Fruit fly (Drosophila melanogaster) whole organism, embryonic: ENCODE results near the gene Kua.

ENCODE experiments used
- Atf-2 ChIP-seq: fragments of 200-800 bp; sonication (Bioruptor generic); optimal IDR thresholded peaks from 2 replicates; lab custom pipeline; 2016; ENCODE audit warnings: missing biosample characterization, missing genetic modification characterization
- Bteb2 ChIP-seq: fragments of 200-800 bp; sonication (Bioruptor generic); optimal IDR thresholded peaks from 2 replicates; lab custom pipeline; 2016; ENCODE audit warnings: missing biosample characterization, missing genetic modification characterization
- CG10565 ChIP-seq: fragments of 200-800 bp; sonication (Bioruptor generic); optimal IDR thresholded peaks from 3 replicates; lab custom pipeline; 2016; ENCODE audit warnings: missing biosample characterization, mild to moderate bottlenecking, missing genetic modification characterization
- CG11504 ChIP-seq: fragments of 200-800 bp; sonication (Bioruptor generic); optimal IDR thresholded peaks from 3 replicates; lab custom pipeline; 2019; ENCODE audit warnings: missing biosample characterization, mild to moderate bottlenecking, missing genetic modification characterization, moderate library complexity
- CG11696 ChIP-seq: fragments of 200-800 bp; sonication (Bioruptor generic); IDR thresholded peaks from 2 replicates; pipeline ENCODE4 v1.3.6; 2022; ENCODE audit warnings: missing biosample characterization, missing genetic modification characterization
- CG13296 ChIP-seq: fragments of 200-800 bp; sonication (Bioruptor generic); optimal IDR thresholded peaks from 3 replicates; lab custom pipeline; 2018; ENCODE audit warnings: missing biosample characterization, mild to moderate bottlenecking, missing genetic modification characterization
- CG15011 ChIP-seq: fragments of 200-800 bp; sonication (Bioruptor generic); optimal IDR thresholded peaks from 3 replicates; lab custom pipeline; 2018; ENCODE audit warnings: missing biosample characterization, mild to moderate bottlenecking, missing genetic modification characterization
- CG17568 ChIP-seq: fragments of 200-800 bp; sonication (Bioruptor generic); optimal IDR thresholded peaks from 2 replicates; lab custom pipeline; 2018; ENCODE audit warnings: missing biosample characterization, mild to moderate bottlenecking, missing genetic modification characterization, moderate library complexity
- CG31365 ChIP-seq: fragments of 200-800 bp; sonication (Bioruptor generic); optimal IDR thresholded peaks from 2 replicates; lab custom pipeline; 2018; ENCODE audit warnings: missing biosample characterization, mild to moderate bottlenecking, missing genetic modification characterization
- CG32767 ChIP-seq: fragments of 200-800 bp; sonication (Bioruptor generic); IDR thresholded peaks from 2 replicates; pipeline ENCODE4 v1.3.6; 2022; ENCODE audit warnings: missing biosample characterization, missing genetic modification characterization
- CG3281 ChIP-seq: fragments of 200-800 bp; sonication (Bioruptor generic); optimal IDR thresholded peaks from 3 replicates; lab custom pipeline; 2017; ENCODE audit warnings: missing biosample characterization, mild to moderate bottlenecking, missing genetic modification characterization
- CG34376 ChIP-seq: fragments of 200-800 bp; sonication (Bioruptor generic); optimal IDR thresholded peaks from 2 replicates; lab custom pipeline; 2018; ENCODE audit warnings: missing biosample characterization, mild to moderate bottlenecking, missing genetic modification characterization
- CG3847 ChIP-seq: fragments of 200-800 bp; sonication (Bioruptor generic); IDR thresholded peaks from 2 replicates; pipeline ENCODE4 v1.3.6; 2022; ENCODE audit warnings: missing biosample characterization, missing genetic modification characterization
- CG4820 ChIP-seq: fragments of 200-800 bp; sonication (Bioruptor generic); optimal IDR thresholded peaks from 3 replicates; lab custom pipeline; 2016; ENCODE audit warnings: missing biosample characterization, missing genetic modification characterization
- CG6254 ChIP-seq: fragments of 200-800 bp; sonication (Bioruptor generic); optimal IDR thresholded peaks from 3 replicates; lab custom pipeline; 2017; ENCODE audit warnings: mild to moderate bottlenecking, missing biosample characterization, missing genetic modification reagents, missing genetic modification characterization
- CG8359 ChIP-seq: fragments of 200-800 bp; sonication (Bioruptor generic); optimal IDR thresholded peaks from 2 replicates; lab custom pipeline; 2017; ENCODE audit warnings: missing biosample characterization, mild to moderate bottlenecking, missing genetic modification characterization, borderline replicate concordance
- D19B ChIP-seq: fragments of 200-800 bp; sonication (Bioruptor generic); optimal IDR thresholded peaks from 2 replicates; lab custom pipeline; 2017; ENCODE audit warnings: missing biosample characterization, mild to moderate bottlenecking, missing genetic modification characterization
- Fer2 ChIP-seq: fragments of 200-800 bp; sonication (Bioruptor generic); optimal IDR thresholded peaks from 2 replicates; lab custom pipeline; 2018; ENCODE audit warnings: missing biosample characterization, mild to moderate bottlenecking, missing genetic modification characterization, moderate library complexity
- Gug ChIP-seq: fragments of 200-800 bp; sonication (Bioruptor generic); IDR thresholded peaks from 4 replicates; pipeline ENCODE4 v1.3.6; 2022; ENCODE audit warnings: missing biosample characterization, missing genetic modification characterization
- HLH3B ChIP-seq: fragments of 200-800 bp; sonication (Bioruptor generic); IDR thresholded peaks from 2 replicates; pipeline ENCODE4 v1.3.6; 2022; ENCODE audit warnings: missing biosample characterization, missing genetic modification characterization
- HLH4C ChIP-seq: fragments of 200-800 bp; sonication (Bioruptor generic); IDR thresholded peaks from 3 replicates; pipeline ENCODE4 v1.3.6; 2022; ENCODE audit warnings: missing biosample characterization, missing genetic modification characterization; ENCODE audit not compliant: partially characterized antibody
- Hmx ChIP-seq: fragments of 200-800 bp; sonication (Bioruptor generic); optimal IDR thresholded peaks from 2 replicates; lab custom pipeline; 2016; ENCODE audit warnings: missing biosample characterization, missing genetic modification characterization
- Kr ChIP-seq: fragments of 200-800 bp; sonication (Bioruptor generic); optimal IDR thresholded peaks from 2 replicates; lab custom pipeline; 2017; ENCODE audit warnings: missing biosample characterization, mild to moderate bottlenecking, missing genetic modification characterization
- MBD-R2 ChIP-seq: fragments of 200-800 bp; sonication (Bioruptor generic); IDR thresholded peaks from 2 replicates; pipeline ENCODE4 v1.3.6; 2022; ENCODE audit warnings: missing biosample characterization, missing genetic modification characterization
- NC2α ChIP-seq: fragments of 200-800 bp; sonication (Bioruptor generic); optimal IDR thresholded peaks from 2 replicates; lab custom pipeline; 2016; ENCODE audit warnings: missing biosample characterization, missing genetic modification characterization
- Nf-YB ChIP-seq: fragments of 200-800 bp; sonication (Bioruptor generic); optimal IDR thresholded peaks from 3 replicates; lab custom pipeline; 2019; ENCODE audit warnings: missing biosample characterization, mild to moderate bottlenecking, missing genetic modification characterization, moderate library complexity
- Ptx1 ChIP-seq: fragments of 200-800 bp; sonication (Bioruptor generic); IDR thresholded peaks from 2 replicates; pipeline ENCODE4 v1.3.6; 2022; ENCODE audit warnings: missing biosample characterization, missing genetic modification characterization
- Ravus ChIP-seq: fragments of 200-800 bp; sonication (Bioruptor generic); IDR thresholded peaks from 2 replicates; pipeline ENCODE4 v1.3.6; 2022; ENCODE audit warnings: missing biosample characterization, missing genetic modification characterization
- Rfx ChIP-seq: fragments of 200-800 bp; sonication (Bioruptor generic); IDR thresholded peaks from 2 replicates; pipeline ENCODE4 v1.3.6; 2022; ENCODE audit warnings: missing biosample characterization, missing genetic modification characterization
- Six4 ChIP-seq: fragments of 200-800 bp; sonication (Bioruptor generic); optimal IDR thresholded peaks from 2 replicates; lab custom pipeline; 2016; ENCODE audit warnings: missing biosample characterization, missing genetic modification characterization
- Sox102F ChIP-seq: fragments of 200-800 bp; sonication (Bioruptor generic); optimal IDR thresholded peaks from 2 replicates; lab custom pipeline; 2018; ENCODE audit warnings: missing biosample characterization, mild to moderate bottlenecking, missing genetic modification characterization, moderate library complexity
- Usf ChIP-seq: fragments of 200-800 bp; sonication (Bioruptor generic); optimal IDR thresholded peaks from 2 replicates; lab custom pipeline; 2017; ENCODE audit warnings: missing genotype, missing biosample characterization, missing genetic modification characterization
- ato ChIP-seq: fragments of 200-800 bp; sonication (Bioruptor generic); IDR thresholded peaks from 2 replicates; pipeline ENCODE4 v1.3.6; 2022; ENCODE audit warnings: missing biosample characterization, missing genetic modification characterization; ENCODE audit not compliant: partially characterized antibody
- bcd ChIP-seq: fragments of 200-800 bp; sonication (Bioruptor generic); optimal IDR thresholded peaks from 2 replicates; lab custom pipeline; 2017; ENCODE audit warnings: missing biosample characterization, mild to moderate bottlenecking, missing genetic modification characterization
- cg ChIP-seq: fragments of 200-800 bp; sonication (Bioruptor generic); optimal IDR thresholded peaks from 3 replicates; lab custom pipeline; 2019; ENCODE audit warnings: missing biosample characterization, mild to moderate bottlenecking, missing genetic modification characterization, moderate library complexity
- corto ChIP-seq: fragments of 200-800 bp; sonication (Bioruptor generic); optimal IDR thresholded peaks from 2 replicates; lab custom pipeline; 2016; ENCODE audit warnings: missing biosample characterization, mild to moderate bottlenecking, missing genetic modification characterization, moderate library complexity
- h ChIP-seq: fragments of >200 bp; optimal IDR thresholded peaks from 2 replicates; lab custom pipeline; 2017
- insv ChIP-seq, 2 experiments: fragments of 200-800 bp; sonication (Bioruptor generic); optimal IDR thresholded peaks; 3 replicates each; lab custom pipeline; 2016 to 2018; ENCODE audit warnings: missing biosample characterization in 2 of 2, missing genetic modification characterization in 2 of 2
- jumu ChIP-seq: fragments of 200-800 bp; sonication (Bioruptor generic); optimal IDR thresholded peaks from 3 replicates; lab custom pipeline; 2016; ENCODE audit warnings: missing biosample characterization, missing genetic modification characterization
- lilli ChIP-seq: fragments of 200-800 bp; sonication (Bioruptor generic); optimal IDR thresholded peaks from 3 replicates; lab custom pipeline; 2016; ENCODE audit warnings: missing biosample characterization, missing genetic modification characterization
- onecut ChIP-seq: fragments of 200-800 bp; sonication (Bioruptor generic); IDR thresholded peaks from 2 replicates; pipeline ENCODE4 v1.3.6; 2022; ENCODE audit warnings: missing biosample characterization, missing genetic modification characterization
- ro ChIP-seq: fragments of 200-800 bp; sonication (Bioruptor generic); IDR thresholded peaks from 2 replicates; pipeline ENCODE4 v1.3.6; 2022; ENCODE audit warnings: missing biosample characterization, missing genetic modification characterization
- row ChIP-seq: fragments of 200-800 bp; sonication (Bioruptor generic); IDR thresholded peaks from 3 replicates; pipeline ENCODE4 v1.3.6; 2022; ENCODE audit warnings: missing biosample characterization, missing genetic modification characterization
- sd ChIP-seq: fragments of 200-800 bp; sonication (Bioruptor generic); optimal IDR thresholded peaks from 3 replicates; lab custom pipeline; 2018; ENCODE audit warnings: missing biosample characterization, mild to moderate bottlenecking, missing genetic modification characterization, moderate library complexity
- shn ChIP-seq: fragments of 200-800 bp; sonication (Bioruptor generic); optimal IDR thresholded peaks from 3 replicates; lab custom pipeline; 2016; ENCODE audit warnings: missing biosample characterization, missing genetic modification characterization
- sqz ChIP-seq: fragments of 200-800 bp; sonication (Bioruptor generic); optimal IDR thresholded peaks from 3 replicates; lab custom pipeline; 2018; ENCODE audit warnings: missing biosample characterization, mild to moderate bottlenecking, missing genetic modification characterization
- tll ChIP-seq, 2 experiments: fragments of 200-800 bp in 1 of 2; fragments of >200 bp in 1 of 2; sonication (Bioruptor generic) in 1 of 2; optimal IDR thresholded peaks; 2 replicates each; lab custom pipeline; 2017 to 2019; ENCODE audit warnings: missing biosample characterization in 2 of 2, missing genetic modification characterization in 2 of 2, mild to moderate bottlenecking in 1 of 2, moderate library complexity in 1 of 2
- trh ChIP-seq: fragments of 200-800 bp; sonication (Bioruptor generic); optimal IDR thresholded peaks from 2 replicates; lab custom pipeline; 2016; ENCODE audit warnings: missing biosample characterization, missing genetic modification characterization
- wdn ChIP-seq: fragments of 200-800 bp; sonication (Bioruptor generic); IDR thresholded peaks from 2 replicates; pipeline ENCODE4 v1.3.6; 2022; ENCODE audit warnings: missing biosample characterization, missing genetic modification characterization
- z ChIP-seq: fragments of 200-800 bp; sonication (Bioruptor generic); IDR thresholded peaks from 3 replicates; pipeline ENCODE4 v1.3.6; 2022; ENCODE audit warnings: missing biosample characterization, missing genetic modification characterization

Gene Kua

DNA sequence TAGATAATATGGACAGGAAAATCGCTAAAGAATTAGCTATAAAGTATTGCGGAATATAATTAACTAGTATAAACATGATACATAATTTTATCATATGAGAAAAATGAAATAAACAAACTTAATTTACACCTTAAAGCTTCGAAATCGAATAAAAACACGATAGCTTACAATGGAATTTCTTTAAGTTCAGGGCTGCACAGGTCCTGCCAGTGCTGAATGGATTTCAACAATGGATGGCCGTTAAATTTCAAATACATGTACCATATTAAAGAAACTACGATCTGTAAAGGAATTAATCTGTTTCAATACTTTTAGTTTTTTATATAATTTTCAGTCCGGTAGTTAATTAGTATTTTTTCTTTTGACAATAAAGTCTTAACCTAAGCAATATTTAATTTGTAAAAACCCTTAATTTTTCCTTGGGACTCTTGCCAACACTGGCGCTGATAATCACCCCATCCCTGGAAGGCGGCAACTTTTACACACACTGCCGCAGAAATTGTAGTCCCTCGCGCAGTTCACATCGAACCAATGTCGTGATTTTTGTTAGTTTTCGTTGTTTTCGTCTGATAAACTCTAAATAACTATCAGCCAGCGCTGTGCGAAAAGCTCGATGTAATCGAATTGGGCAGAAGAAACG, 36.2 kb upstream of the Kua start, which contains the start of the genes barr and lok (continued):
- TF ChIP-seq MBD-R2 (GFP tag; lab: Robert Waterston, UW) (peak; percentile 34), CG6254 (GFP tag; lab: Kevin White, UChicago) (no peak), CG32767 (no peak), Nf-YB (GFP tag; lab: Kevin White, UChicago) (no peak), tll (GFP tag; optimal IDR thresholded peaks at IDR 0.05; lab: Kevin White, UChicago) (peak in 1 of 2 experiments; percentile 86), D19B (GFP tag; lab: Kevin White, UChicago) (peak; percentile 29), lilli (GFP tag; lab: Kevin White, UChicago) (peak; percentile 60), CG8359 (no peak), CG4820 (GFP tag; lab: Kevin White, UChicago) (peak; percentile 52), Hmx (peak; percentile 16), sqz (GFP tag; lab: Kevin White, UChicago) (no peak), wdn (GFP tag; lab: Robert Waterston, UW) (no peak), z (GFP tag; lab: Robert Waterston, UW) (no peak), onecut (GFP tag; lab: Robert Waterston, UW) (no peak), trh (GFP tag; lab: Kevin White, UChicago) (no peak), CG3847 (GFP tag; lab: Robert Waterston, UW) (peak; percentile 46; the same call in 1 of the 2 replicates), CG11504 (tag; lab: Kevin White, UChicago) (peak; percentile 68), row (GFP tag; lab: Robert Waterston, UW) (peak; percentile 83), jumu (GFP tag; lab: Kevin White, UChicago) (peak; percentile 63), sd (peak; percentile 80), cg (GFP tag; lab: Kevin White, UChicago) (peak; percentile 65), HLH4C (no peak), Kr (no peak), Rfx (GFP tag; lab: Robert Waterston, UW) (peak; percentile 51; the same call in 1 of the 2 replicates), Ptx1 (GFP tag; lab: Robert Waterston, UW) (peak; percentile 61; the same call in 1 of the 2 replicates), CG17568 (GFP tag; lab: Kevin White, UChicago) (no peak), Atf-2 (peak; percentile 62), Fer2 (peak; percentile 21), NC2α (no peak), insv (GFP tag; optimal IDR thresholded peaks at IDR 0.05; lab: Kevin White, UChicago) (no peak), CG10565 (GFP tag; lab: Kevin White, UChicago) (no peak), bcd (GFP tag; lab: Kevin White, UChicago) (peak; percentile 64), Six4 (GFP tag; lab: Kevin White, UChicago) (peak; percentile 7), Bteb2 (peak; percentile 57), shn (GFP tag; lab: Kevin White, UChicago) (peak; percentile 59), CG15011 (GFP tag; lab: Kevin White, UChicago) (peak; percentile 3), ato (GFP tag; lab: Robert Waterston, UW) (no peak), Gug (GFP tag; lab: Robert Waterston, UW) (peak; percentile 25; the same call in 1 of the 4 replicates), CG34376 (no peak), CG13296 (no peak), Usf (GFP tag; lab: Kevin White, UChicago) (peak; percentile 20), Ravus (no peak), Sox102F (peak; percentile 43), HLH3B (GFP tag; lab: Robert Waterston, UW) (no peak), CG31365 (tag; lab: Kevin White, UChicago) (no peak), CG3281 (peak; percentile 14), corto (GFP tag; lab: Kevin White, UChicago) (no peak), CG11696 (GFP tag; lab: Robert Waterston, UW) (no peak), h (lab: Kevin White, UChicago) (no peak), ro (GFP tag; lab: Robert Waterston, UW) (no peak)
